Fruit fly (Drosophila melanogaster): Measurements from ENCODE around the gene spn-A.

The spn-A gene

DNA sequence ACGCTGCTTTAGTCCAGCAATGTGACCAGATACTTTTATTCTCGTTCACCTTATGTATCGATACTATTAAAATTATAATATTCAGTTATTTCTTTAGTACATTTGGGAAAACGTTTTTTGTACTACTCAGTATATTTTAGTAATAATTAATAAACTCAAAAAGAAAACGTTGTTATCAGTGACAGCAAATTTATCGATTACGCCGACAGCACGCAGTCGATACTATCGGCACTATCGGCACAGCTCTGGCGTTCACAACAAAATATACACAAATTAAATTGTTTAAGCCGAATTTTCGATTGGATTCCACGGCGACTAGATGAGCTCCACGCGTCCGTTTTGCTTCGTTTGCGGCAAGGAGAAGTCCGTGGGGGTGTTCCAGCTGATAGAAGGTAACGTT is 16.3 kb downstream of the spn-A start, which contains the start of the genes janA, Sry-alpha and Sry-beta (continued):
- TF ChIP-seq fd64A (GFP tag; optimal IDR thresholded peaks at IDR 0.05) (no peak), bowl (GFP tag; IDR thresholded peaks at IDR 0.05) (no peak), row (GFP tag; IDR thresholded peaks at IDR 0.05) (peak; percentile 69), Rfx (GFP tag; IDR thresholded peaks at IDR 0.05) (peak; percentile 44), HmgD (GFP tag; optimal IDR thresholded peaks at IDR 0.05) (no peak), sens (GFP tag) (no peak), jumu (GFP tag; optimal IDR thresholded peaks at IDR 0.05) (no peak), CG13296 (GFP tag; optimal IDR thresholded peaks at IDR 0.05) (no peak), eve (GFP tag; optimal IDR thresholded peaks at IDR 0.05) (no peak), gro (GFP tag; optimal IDR thresholded peaks at IDR 0.05) (no peak), stc (GFP tag; IDR thresholded peaks at IDR 0.05) (no peak), Dref (GFP tag; IDR thresholded peaks at IDR 0.05) (peak; percentile 92), CG7963 (GFP tag; IDR thresholded peaks at IDR 0.05; ENCODE audit: partially characterized antibody) (peak; percentile 96), zen (tag; optimal IDR thresholded peaks at IDR 0.05) (peak; percentile 35), CG33213 (GFP tag; optimal IDR thresholded peaks at IDR 0.05) (no peak), CG18599 (GFP tag; optimal IDR thresholded peaks at IDR 0.05) (no peak), ind (GFP tag; optimal IDR thresholded peaks at IDR 0.05) (no peak), Nf-YA (GFP tag; IDR thresholded peaks at IDR 0.05) (no peak), CG10274 (GFP tag; optimal IDR thresholded peaks at IDR 0.05) (no peak), pnt (GFP tag; optimal IDR thresholded peaks at IDR 0.05) (no peak), lbe (GFP tag; optimal IDR thresholded peaks at IDR 0.05) (no peak), CG10366 (GFP tag; IDR thresholded peaks at IDR 0.05) (no peak), CG4617 (GFP tag; optimal IDR thresholded peaks at IDR 0.05; ENCODE audit: borderline replicate concordance) (peak; percentile 92), so (GFP tag; IDR thresholded peaks at IDR 0.05) (no peak), corto (GFP tag; optimal IDR thresholded peaks at IDR 0.05) (no peak), en (GFP tag; optimal IDR thresholded peaks at IDR 0.05) (no peak), ci (GFP tag; IDR thresholded peaks at IDR 0.05) (no peak), CG7839 (tag; optimal IDR thresholded peaks at IDR 0.05) (no peak), schlank (tag; optimal IDR thresholded peaks at IDR 0.05) (no peak), CG4730 (GFP tag; IDR thresholded peaks at IDR 0.05) (no peak), ken (GFP tag; IDR thresholded peaks at IDR 0.05) (no peak), bsh (GFP tag; optimal IDR thresholded peaks at IDR 0.05) (no peak), CG8924 (tag; optimal IDR thresholded peaks at IDR 0.05) (peak; percentile 64), pita (GFP tag; optimal IDR thresholded peaks at IDR 0.05) (no peak), jing (GFP tag; optimal IDR thresholded peaks at IDR 0.05) (no peak), sna (GFP tag; IDR thresholded peaks at IDR 0.05; ENCODE audit: partially characterized antibody) (peak; percentile 100), CG1024 (GFP tag; IDR thresholded peaks at IDR 0.05) (no peak), z (GFP tag; IDR thresholded peaks at IDR 0.05) (no peak), Dip2 (GFP tag; IDR thresholded peaks at IDR 0.05) (no peak), CG17802 (tag; optimal IDR thresholded peaks at IDR 0.05) (no peak), trem (tag; optimal IDR thresholded peaks at IDR 0.05) (peak; percentile 75), CG3281 (GFP tag; optimal IDR thresholded peaks at IDR 0.05) (no peak), CG5180 (GFP tag; optimal IDR thresholded peaks at IDR 0.05) (no peak), stwl (tag; optimal IDR thresholded peaks at IDR 0.05) (peak; percentile 77), CG7271 (tag; optimal IDR thresholded peaks at IDR 0.05) (no peak), Ets97D (GFP tag; optimal IDR thresholded peaks at IDR 0.05) (peak; percentile 44), CG14050 (GFP tag; IDR thresholded peaks at IDR 0.05) (no peak), CG16815 (GFP tag; optimal IDR thresholded peaks at IDR 0.05) (no peak), Mes4 (GFP tag; optimal IDR thresholded peaks at IDR 0.05) (no peak), kni (GFP tag; optimal IDR thresholded peaks at IDR 0.05) (no peak), CG4328 (GFP tag; optimal IDR thresholded peaks at IDR 0.05) (no peak), nmo (GFP tag; optimal IDR thresholded peaks at IDR 0.05) (peak; percentile 47)
